Fruit fly (Drosophila melanogaster) whole organism, embryonic: ENCODE measurements around the gene CG32847.

Source experiments
- ATbp ChIP-seq: fragments of 200-800 bp; sonication (Bioruptor generic); optimal IDR thresholded peaks from 2 replicates; lab custom pipeline; 2017; ENCODE audit warnings: missing biosample characterization, mild to moderate bottlenecking, missing genetic modification characterization, missing genetic modification reagents
- B-H2 ChIP-seq: fragments of 200-800 bp; sonication (Bioruptor generic); optimal IDR thresholded peaks from 2 replicates; lab custom pipeline; 2018; ENCODE audit warnings: missing biosample characterization, mild to moderate bottlenecking, missing genetic modification characterization
- Bdp1 ChIP-seq: fragments of 200-800 bp; sonication (Bioruptor generic); optimal IDR thresholded peaks from 3 replicates; lab custom pipeline; 2016; ENCODE audit warnings: missing biosample characterization, missing genetic modification characterization
- Blimp-1 ChIP-seq: fragments of 200-800 bp; sonication (Bioruptor generic); optimal IDR thresholded peaks from 3 replicates; lab custom pipeline; 2018; ENCODE audit warnings: missing biosample characterization, missing genetic modification characterization, mild to moderate bottlenecking, moderate library complexity, missing genetic modification reagents
- CG10147 ChIP-seq: fragments of 200-800 bp; sonication (Bioruptor generic); optimal IDR thresholded peaks from 2 replicates; lab custom pipeline; 2019; ENCODE audit warnings: missing biosample characterization, mild to moderate bottlenecking, missing genetic modification characterization, moderate library complexity
- CG10209 ChIP-seq: fragments of 200-800 bp; sonication (Bioruptor generic); optimal IDR thresholded peaks from 3 replicates; lab custom pipeline; 2017; ENCODE audit warnings: missing biosample characterization, mild to moderate bottlenecking, missing genetic modification characterization, missing genetic modification reagents
- CG10321 ChIP-seq: fragments of 200-800 bp; sonication (Bioruptor generic); IDR thresholded peaks from 2 replicates; pipeline ENCODE4 v1.3.6; 2022; ENCODE audit warnings: missing biosample characterization, missing genetic modification characterization
- CG10959 ChIP-seq: fragments of 200-800 bp; sonication (Bioruptor generic); IDR thresholded peaks from 2 replicates; pipeline ENCODE4 v1.3.6; 2022; ENCODE audit warnings: missing biosample characterization, missing genetic modification characterization
- CG11085 ChIP-seq: fragments of 200-800 bp; sonication (Bioruptor generic); IDR thresholded peaks from 2 replicates; pipeline ENCODE4 v1.3.6; 2022; ENCODE audit warnings: missing biosample characterization, missing genetic modification characterization
- CG12071 ChIP-seq: fragments of 200-800 bp; sonication (Bioruptor generic); optimal IDR thresholded peaks from 3 replicates; lab custom pipeline; 2018; ENCODE audit warnings: missing biosample characterization, mild to moderate bottlenecking, missing genetic modification characterization
- CG12391 ChIP-seq: fragments of 200-800 bp; sonication (Bioruptor generic); optimal IDR thresholded peaks from 3 replicates; lab custom pipeline; 2018; ENCODE audit warnings: missing biosample characterization, mild to moderate bottlenecking, missing genetic modification characterization, moderate library complexity
- CG12942 ChIP-seq: fragments of 200-800 bp; sonication (Bioruptor generic); optimal IDR thresholded peaks from 3 replicates; lab custom pipeline; 2016; ENCODE audit warnings: missing biosample characterization, missing genetic modification characterization
- CG1603 ChIP-seq: fragments of 200-800 bp; sonication (Bioruptor generic); optimal IDR thresholded peaks from 2 replicates; lab custom pipeline; 2019; ENCODE audit warnings: missing biosample characterization, mild to moderate bottlenecking, missing genetic modification characterization, moderate library complexity
- CG18599 ChIP-seq: fragments of 200-800 bp; sonication (Bioruptor generic); optimal IDR thresholded peaks from 3 replicates; lab custom pipeline; 2017; ENCODE audit warnings: missing biosample characterization, missing genetic modification characterization, mild to moderate bottlenecking, moderate library complexity, missing genetic modification reagents
- CG2116 ChIP-seq: fragments of 200-800 bp; sonication (Bioruptor generic); optimal IDR thresholded peaks from 3 replicates; lab custom pipeline; 2018; ENCODE audit warnings: missing biosample characterization, mild to moderate bottlenecking, missing genetic modification characterization
- CG2120 ChIP-seq: fragments of 200-800 bp; sonication (Bioruptor generic); optimal IDR thresholded peaks from 3 replicates; lab custom pipeline; 2016; ENCODE audit warnings: missing biosample characterization, missing genetic modification characterization
- CG3065 ChIP-seq: fragments of 200-800 bp; sonication (Bioruptor generic); optimal IDR thresholded peaks from 2 replicates; lab custom pipeline; 2016; ENCODE audit warnings: missing biosample characterization, missing genetic modification characterization
- CG32532 ChIP-seq: fragments of 200-800 bp; sonication (Bioruptor generic); IDR thresholded peaks from 2 replicates; pipeline ENCODE4 v1.3.6; 2022; ENCODE audit warnings: missing biosample characterization, missing genetic modification characterization
- CG3847 ChIP-seq: fragments of 200-800 bp; sonication (Bioruptor generic); IDR thresholded peaks from 2 replicates; pipeline ENCODE4 v1.3.6; 2022; ENCODE audit warnings: missing biosample characterization, missing genetic modification characterization
- CG5245 ChIP-seq: fragments of 200-800 bp; sonication (Bioruptor generic); optimal IDR thresholded peaks from 3 replicates; lab custom pipeline; 2016; ENCODE audit warnings: missing biosample characterization, missing genetic modification characterization
- CG6254 ChIP-seq: fragments of 200-800 bp; sonication (Bioruptor generic); optimal IDR thresholded peaks from 3 replicates; lab custom pipeline; 2017; ENCODE audit warnings: mild to moderate bottlenecking, missing biosample characterization, missing genetic modification reagents, missing genetic modification characterization
- CG7271 ChIP-seq: fragments of 200-800 bp; sonication (Bioruptor generic); optimal IDR thresholded peaks from 2 replicates; lab custom pipeline; 2018; ENCODE audit warnings: missing biosample characterization, mild to moderate bottlenecking, missing genetic modification characterization, moderate library complexity
- CG7786 ChIP-seq: fragments of 200-800 bp; sonication (Bioruptor generic); optimal IDR thresholded peaks from 2 replicates; lab custom pipeline; 2016; ENCODE audit warnings: missing biosample characterization, missing genetic modification characterization
- CG7839 ChIP-seq: fragments of 200-800 bp; sonication (Bioruptor generic); optimal IDR thresholded peaks from 3 replicates; lab custom pipeline; 2018; ENCODE audit warnings: missing biosample characterization, mild to moderate bottlenecking, missing genetic modification characterization, moderate library complexity
- CG8089 ChIP-seq: fragments of 200-800 bp; sonication (Bioruptor generic); optimal IDR thresholded peaks from 3 replicates; lab custom pipeline; 2016; ENCODE audit warnings: missing biosample characterization, missing genetic modification characterization
- CG8290 ChIP-seq, 3 experiments: fragments of 200-800 bp; sonication (Bioruptor generic); optimal IDR thresholded peaks; 2 replicates each; lab custom pipeline; 2016 to 2019; ENCODE audit warnings: missing biosample characterization in 3 of 3, missing genetic modification characterization in 3 of 3, mild to moderate bottlenecking in 2 of 3, moderate library complexity in 1 of 3
- CG8388 ChIP-seq: fragments of 200-800 bp; sonication (Bioruptor generic); optimal IDR thresholded peaks from 2 replicates; lab custom pipeline; 2019; ENCODE audit warnings: missing biosample characterization, mild to moderate bottlenecking, missing genetic modification characterization, moderate library complexity
- CG8924 ChIP-seq: fragments of 200-800 bp; optimal IDR thresholded peaks from 3 replicates; lab custom pipeline; 2019; ENCODE audit warnings: missing biosample characterization, mild to moderate bottlenecking, missing genetic modification characterization, moderate library complexity
- CG9727 ChIP-seq: fragments of 200-800 bp; sonication (Bioruptor generic); optimal IDR thresholded peaks from 3 replicates; lab custom pipeline; 2017; ENCODE audit warnings: missing biosample characterization, mild to moderate bottlenecking, missing genetic modification characterization
- CHES-1-like ChIP-seq: fragments of 200-800 bp; sonication (Bioruptor generic); optimal IDR thresholded peaks from 2 replicates; lab custom pipeline; 2016; ENCODE audit warnings: missing biosample characterization, missing genetic modification characterization
- Fer3 ChIP-seq: fragments of 200-800 bp; sonication (Bioruptor generic); optimal IDR thresholded peaks from 2 replicates; lab custom pipeline; 2018; ENCODE audit warnings: missing biosample characterization, mild to moderate bottlenecking, missing genetic modification characterization, moderate library complexity
- Hr3 ChIP-seq: fragments of 200-800 bp; sonication (Bioruptor generic); optimal IDR thresholded peaks from 3 replicates; lab custom pipeline; 2016; ENCODE audit warnings: missing biosample characterization, missing genetic modification characterization
- Mrtf ChIP-seq: fragments of 200-800 bp; sonication (Bioruptor generic); IDR thresholded peaks from 3 replicates; pipeline ENCODE4 v1.3.6; 2022; ENCODE audit warnings: missing biosample characterization, missing genetic modification characterization
- Neu2 ChIP-seq: fragments of 200-800 bp; sonication (Bioruptor generic); optimal IDR thresholded peaks from 3 replicates; lab custom pipeline; 2016; ENCODE audit warnings: missing biosample characterization, missing genetic modification characterization, borderline replicate concordance
- Ssrp ChIP-seq: fragments of 200-800 bp; sonication (Bioruptor generic); optimal IDR thresholded peaks from 2 replicates; lab custom pipeline; 2018; ENCODE audit warnings: missing biosample characterization, mild to moderate bottlenecking, missing genetic modification characterization, moderate library complexity
- Usf ChIP-seq: fragments of 200-800 bp; sonication (Bioruptor generic); optimal IDR thresholded peaks from 2 replicates; lab custom pipeline; 2017; ENCODE audit warnings: missing genotype, missing biosample characterization, missing genetic modification characterization
- eyg ChIP-seq: fragments of 200-800 bp; sonication (Bioruptor generic); optimal IDR thresholded peaks from 3 replicates; lab custom pipeline; 2016; ENCODE audit warnings: missing biosample characterization, missing genetic modification characterization
- ftz-f1 ChIP-seq: fragments of 200-800 bp; sonication (Bioruptor generic); optimal IDR thresholded peaks from 2 replicates; lab custom pipeline; 2016; ENCODE audit warnings: missing biosample characterization, missing genetic modification characterization
- gem ChIP-seq: fragments of 200-800 bp; sonication (Bioruptor generic); optimal IDR thresholded peaks from 2 replicates; lab custom pipeline; 2019; ENCODE audit warnings: missing biosample characterization, mild to moderate bottlenecking, missing genetic modification characterization, moderate library complexity
- ham ChIP-seq: fragments of 200-800 bp; sonication (Bioruptor generic); IDR thresholded peaks from 2 replicates; pipeline ENCODE4 v1.3.6; 2022; ENCODE audit warnings: missing biosample characterization, missing genetic modification characterization
- her ChIP-seq: fragments of 200-800 bp; sonication (Bioruptor generic); optimal IDR thresholded peaks from 2 replicates; lab custom pipeline; 2016; ENCODE audit warnings: missing biosample characterization, missing genetic modification characterization
- inv ChIP-seq: fragments of 200-800 bp; sonication (Bioruptor generic); IDR thresholded peaks from 2 replicates; pipeline ENCODE4 v1.3.6; 2022; ENCODE audit warnings: missing biosample characterization, missing genetic modification characterization; ENCODE audit not compliant: partially characterized antibody
- lbe ChIP-seq: fragments of 200-800 bp; sonication (Bioruptor generic); optimal IDR thresholded peaks from 2 replicates; lab custom pipeline; 2016; ENCODE audit warnings: missing biosample characterization, mild to moderate bottlenecking, missing genetic modification characterization
- nerfin-2 ChIP-seq: fragments of 200-800 bp; sonication (Bioruptor generic); IDR thresholded peaks from 2 replicates; pipeline ENCODE4 v1.3.6; 2022; ENCODE audit warnings: missing biosample characterization, missing genetic modification characterization; ENCODE audit not compliant: partially characterized antibody
- sd ChIP-seq: fragments of 200-800 bp; sonication (Bioruptor generic); optimal IDR thresholded peaks from 3 replicates; lab custom pipeline; 2018; ENCODE audit warnings: missing biosample characterization, mild to moderate bottlenecking, missing genetic modification characterization, moderate library complexity
- sim ChIP-seq: fragments of 200-800 bp; sonication (Bioruptor generic); IDR thresholded peaks from 2 replicates; pipeline ENCODE4 v1.3.6; 2022; ENCODE audit warnings: missing biosample characterization, missing genetic modification characterization
- tin ChIP-seq: fragments of 200-800 bp; sonication (Bioruptor generic); optimal IDR thresholded peaks from 3 replicates; lab custom pipeline; 2016; ENCODE audit warnings: missing biosample characterization, missing genetic modification characterization
- wdn ChIP-seq: fragments of 200-800 bp; sonication (Bioruptor generic); IDR thresholded peaks from 2 replicates; pipeline ENCODE4 v1.3.6; 2022; ENCODE audit warnings: missing biosample characterization, missing genetic modification characterization

CG32847 gene

DNA sequence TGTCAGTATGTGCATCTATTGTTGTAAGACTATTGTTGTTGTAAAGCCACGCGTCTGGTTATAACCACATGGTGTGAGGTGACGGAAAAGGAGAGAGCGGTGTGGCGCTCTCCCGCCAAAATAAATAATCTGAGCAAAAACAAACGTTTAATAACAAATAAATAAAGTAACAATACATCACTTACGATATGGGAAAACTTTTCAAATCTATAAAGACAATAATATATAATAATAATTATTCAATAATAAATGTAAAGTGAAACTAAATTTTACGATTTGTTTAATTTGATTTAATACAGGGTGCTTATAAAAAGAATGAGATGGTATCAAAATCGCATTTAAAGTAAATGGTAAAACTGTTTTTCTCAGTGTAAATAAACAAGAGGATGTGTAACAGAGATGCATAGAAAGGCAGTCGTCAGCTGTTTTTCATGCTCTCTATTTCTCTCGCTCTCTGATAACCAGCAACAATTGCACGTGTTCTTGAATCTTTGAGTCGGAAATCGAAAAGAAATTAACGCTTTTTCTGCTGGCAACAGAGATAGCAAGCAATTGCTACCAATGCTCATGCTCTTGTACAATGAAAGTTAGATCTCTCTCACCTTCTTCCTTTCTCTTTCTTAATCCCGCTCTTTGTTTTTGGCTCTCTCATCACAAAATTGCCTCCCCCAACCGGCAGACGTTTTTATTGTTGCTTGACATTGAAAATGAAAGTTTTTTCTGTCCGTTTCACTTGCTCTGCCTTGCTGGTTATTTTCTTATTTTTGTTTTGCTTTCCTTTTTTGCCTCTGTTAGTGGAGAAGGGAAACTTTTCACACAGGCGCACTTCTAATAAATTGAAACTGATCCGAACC lies 22.5 kb upstream of the CG32847 start (continued):
- TF ChIP-seq sd, result peak; percentile 43
- peak; percentile 68 for TF ChIP-seq tin (GFP tag; lab: Kevin White, UChicago)
- TF ChIP-seq CG12071, result no peak
- peak; percentile 9 for TF ChIP-seq eyg (GFP tag; lab: Kevin White, UChicago)
- TF ChIP-seq CG8290 (GFP tag; optimal IDR thresholded peaks at IDR 0.05; lab: Kevin White, UChicago), result peak; percentile 34
- TF ChIP-seq CG8290 (tag; optimal IDR thresholded peaks at IDR 0.05; lab: Kevin White, UChicago), result no peak
- TF ChIP-seq CG18599 (GFP tag; lab: Kevin White, UChicago), result peak; percentile 92
- TF ChIP-seq CG7271 (tag; lab: Kevin White, UChicago), result peak; percentile 93
- no peak for TF ChIP-seq ftz-f1 (GFP tag; lab: Kevin White, UChicago)
- TF ChIP-seq CG10321 (GFP tag; lab: Robert Waterston, UW), result peak; percentile 68; the same call in 1 of the 2 replicates
- TF ChIP-seq CG2116 (GFP tag; lab: Kevin White, UChicago), result peak; percentile 76
- peak; percentile 91 for TF ChIP-seq CG12391 (tag; lab: Kevin White, UChicago)
- TF ChIP-seq Blimp-1 (GFP tag; lab: Kevin White, UChicago), result peak; percentile 93
- no peak for TF ChIP-seq Bdp1 (GFP tag; lab: Kevin White, UChicago)
- TF ChIP-seq Fer3 (tag; lab: Kevin White, UChicago), result peak; percentile 89
- peak; percentile 89 for TF ChIP-seq sim
- peak; percentile 96 for TF ChIP-seq CG8924 (tag; lab: Kevin White, UChicago)
- TF ChIP-seq CG10209 (GFP tag; lab: Kevin White, UChicago), result peak; percentile 74
- TF ChIP-seq CG6254, result peak; percentile 88
- peak; percentile 61 for TF ChIP-seq CG12942 (GFP tag; lab: Kevin White, UChicago)
- TF ChIP-seq ATbp (GFP tag; lab: Kevin White, UChicago), result peak; percentile 95
- peak; percentile 72; the same call in 2 of the 3 replicates for TF ChIP-seq Mrtf
- TF ChIP-seq CG10147 (GFP tag; lab: Kevin White, UChicago), result peak; percentile 95
- TF ChIP-seq CG10959, result peak; percentile 70
- TF ChIP-seq Usf, result peak; percentile 10
- peak; percentile 97 for TF ChIP-seq gem (tag; lab: Kevin White, UChicago)
- TF ChIP-seq CHES-1-like (GFP tag; lab: Kevin White, UChicago), result no peak
- no peak for TF ChIP-seq CG8089 (GFP tag; lab: Kevin White, UChicago)
- no peak for TF ChIP-seq Neu2
- TF ChIP-seq nerfin-2 (GFP tag; lab: Robert Waterston, UW), result no peak
- TF ChIP-seq inv (GFP tag; lab: Robert Waterston, UW), result no peak
- peak; percentile 64 for TF ChIP-seq Hr3
- TF ChIP-seq CG8388, result peak; percentile 95
- TF ChIP-seq CG9727 (GFP tag; lab: Kevin White, UChicago), result peak; percentile 88
- TF ChIP-seq CG2120 (GFP tag; lab: Kevin White, UChicago), result peak; percentile 40
- peak; percentile 34 for TF ChIP-seq her (GFP tag; lab: Kevin White, UChicago)
- peak; percentile 64 for TF ChIP-seq CG1603 (tag; lab: Kevin White, UChicago)
- no peak for TF ChIP-seq wdn (GFP tag; lab: Robert Waterston, UW)
- no peak for TF ChIP-seq CG3847 (GFP tag; lab: Robert Waterston, UW)
- TF ChIP-seq CG32532 (GFP tag; lab: Robert Waterston, UW), result peak; percentile 89
- no peak for TF ChIP-seq CG7786 (GFP tag; lab: Kevin White, UChicago)
- no peak for TF ChIP-seq B-H2 (GFP tag; lab: Kevin White, UChicago)
- peak; percentile 24 for TF ChIP-seq CG3065
- peak; percentile 72 for TF ChIP-seq lbe (GFP tag; lab: Kevin White, UChicago)
- TF ChIP-seq ham, result no peak
- peak; percentile 37 for TF ChIP-seq CG5245
- TF ChIP-seq CG7839, result peak; percentile 87
- peak; percentile 82 for TF ChIP-seq Ssrp (tag; lab: Kevin White, UChicago)
- peak; percentile 75 for TF ChIP-seq CG11085 (GFP tag; lab: Robert Waterston, UW)
